Fruit fly (Drosophila melanogaster) whole organism, larva: Measurements from ENCODE around the gene CG17118.

Experiments
- noc ChIP-seq: fragments of 200-800 bp; sonication (Bioruptor generic); optimal IDR thresholded peaks from 3 replicates; lab custom pipeline; 2019; ENCODE audit warnings: missing biosample characterization, mild to moderate bottlenecking, missing genetic modification characterization, moderate library complexity

The CG17118 gene

DNA sequence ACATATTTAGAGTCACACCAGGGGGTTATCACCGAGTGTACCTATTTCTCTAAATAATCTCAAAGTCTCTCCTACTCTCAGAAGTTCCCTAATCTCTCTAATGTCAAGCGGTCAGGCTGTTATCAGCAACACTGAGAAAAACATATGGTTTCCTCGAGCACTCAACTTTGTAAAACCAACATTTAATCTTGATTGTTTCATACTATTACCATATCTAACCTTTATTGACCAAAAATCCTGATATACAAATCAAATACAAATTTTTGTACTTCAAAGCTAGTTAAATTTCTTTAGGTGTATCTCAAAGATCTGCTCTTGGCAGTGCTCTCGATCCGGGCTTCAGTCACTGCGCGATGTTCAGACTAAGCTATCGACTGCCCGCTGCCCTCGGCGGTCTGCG, 26.8 kb upstream of the CG17118 start, which contains the start of gene CG6415:
Gene CG6415 (plus strand): TSS at position 341 of the 400 bp plus-strand sequence.
- peak; percentile 92 for TF ChIP-seq noc (tag; lab: Kevin White, UChicago)

DNA sequence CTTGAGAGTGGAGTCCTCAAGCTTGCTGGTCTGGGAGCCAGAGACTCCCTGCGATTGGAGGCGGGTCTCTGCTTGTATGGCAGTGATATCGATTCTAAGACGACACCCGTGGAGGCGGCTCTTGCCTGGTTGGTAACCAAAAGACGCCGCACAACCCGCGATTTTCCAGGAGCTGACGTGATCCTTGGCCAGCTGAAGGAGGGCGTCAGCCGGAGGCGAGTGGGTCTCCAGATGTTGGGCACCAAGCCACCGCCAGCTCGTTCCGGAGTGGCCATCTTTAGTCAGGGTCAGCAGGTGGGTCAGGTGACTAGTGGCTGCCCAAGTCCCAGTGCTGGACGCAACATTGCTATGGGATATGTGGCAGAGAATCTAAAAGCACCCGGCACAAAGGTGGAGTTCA, 25.6 kb upstream of the CG17118 start:
- TF ChIP-seq noc (tag; lab: Kevin White, UChicago) = no peak

DNA sequence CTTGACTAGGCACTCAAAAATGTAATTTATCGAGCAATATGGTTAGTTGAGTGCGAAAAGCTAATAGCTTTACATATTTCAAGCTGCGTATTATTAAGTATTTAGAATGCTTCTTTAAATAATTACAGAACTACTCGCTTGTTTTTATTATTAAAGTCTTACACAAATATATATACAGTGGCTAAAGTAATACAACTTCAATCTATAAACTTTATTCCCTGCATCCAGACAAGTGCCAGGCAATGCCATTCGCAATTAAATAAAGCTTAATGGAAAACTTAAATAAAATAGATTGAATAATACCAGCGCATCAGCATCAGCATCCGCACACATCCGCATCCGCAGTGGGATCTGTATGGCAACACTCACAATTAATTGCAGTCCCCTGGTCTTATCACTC, 23.8 kb upstream of the CG17118 start:
- no peak for TF ChIP-seq noc (tag; lab: Kevin White, UChicago)

DNA sequence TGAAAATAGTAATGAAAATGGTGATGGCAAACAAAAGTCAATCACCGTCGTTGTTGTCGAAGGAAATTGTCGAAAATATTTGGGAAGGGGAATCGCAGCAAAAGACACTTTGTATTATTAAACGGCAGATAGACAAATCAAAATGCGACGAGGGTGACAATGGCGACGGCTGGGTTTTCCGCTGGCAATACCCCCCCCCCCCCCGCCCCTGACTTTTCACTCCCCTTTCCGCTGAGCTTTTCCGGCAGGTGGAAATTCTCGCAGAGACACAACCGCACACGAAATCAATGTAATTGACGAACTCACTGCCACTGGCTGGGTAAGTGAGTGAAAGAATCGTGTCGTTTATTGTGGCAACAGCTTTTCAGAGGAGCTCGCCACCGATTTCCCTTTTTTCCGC, 22.0 kb upstream of the CG17118 start:
- TF ChIP-seq noc (tag; lab: Kevin White, UChicago) = no peak

DNA sequence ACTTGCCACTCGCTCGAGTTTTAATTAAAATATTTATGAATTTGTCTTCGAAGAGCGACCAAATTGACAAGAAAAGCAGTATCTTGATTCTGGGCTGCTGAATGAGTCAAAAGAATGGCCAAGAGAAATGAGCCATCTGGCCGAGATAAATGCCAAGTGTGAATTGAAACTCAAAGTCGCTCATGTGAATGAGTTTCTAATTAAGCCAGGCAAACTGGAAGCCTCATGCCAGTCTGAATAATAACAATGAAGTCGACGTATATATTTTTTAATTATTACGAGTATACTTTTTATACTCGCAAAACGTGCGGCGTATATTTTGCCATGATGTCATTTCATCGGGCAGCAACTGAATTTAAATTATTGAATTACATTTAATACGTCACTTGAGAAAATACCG, 20.7 kb upstream of the CG17118 start, which contains the start of gene Lip2:
Gene Lip2 (minus strand): TSS at position 101 of the 400 bp plus-strand sequence.
- no peak for TF ChIP-seq noc (tag; lab: Kevin White, UChicago)

DNA sequence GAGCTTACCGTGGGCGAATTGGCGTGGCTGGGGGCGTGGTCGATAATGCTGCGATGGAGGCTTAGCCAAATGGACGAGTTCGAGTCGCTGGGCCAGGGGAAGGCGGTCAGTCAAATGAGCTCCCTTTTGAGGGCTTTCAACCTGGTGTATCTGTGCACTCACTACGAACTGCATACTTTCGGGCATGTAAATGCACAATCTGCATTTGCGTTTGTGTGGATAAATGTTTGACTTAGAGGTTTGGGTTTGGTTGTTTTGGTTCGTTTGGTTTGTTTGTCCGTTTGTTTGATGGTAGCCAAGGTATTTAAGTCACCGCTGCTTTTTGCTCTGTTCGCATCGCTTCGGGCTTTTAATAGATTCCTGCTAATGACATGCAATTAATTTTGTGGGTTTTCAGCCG, 18.8 kb upstream of the CG17118 start:
- no peak for TF ChIP-seq noc (tag; lab: Kevin White, UChicago)

DNA sequence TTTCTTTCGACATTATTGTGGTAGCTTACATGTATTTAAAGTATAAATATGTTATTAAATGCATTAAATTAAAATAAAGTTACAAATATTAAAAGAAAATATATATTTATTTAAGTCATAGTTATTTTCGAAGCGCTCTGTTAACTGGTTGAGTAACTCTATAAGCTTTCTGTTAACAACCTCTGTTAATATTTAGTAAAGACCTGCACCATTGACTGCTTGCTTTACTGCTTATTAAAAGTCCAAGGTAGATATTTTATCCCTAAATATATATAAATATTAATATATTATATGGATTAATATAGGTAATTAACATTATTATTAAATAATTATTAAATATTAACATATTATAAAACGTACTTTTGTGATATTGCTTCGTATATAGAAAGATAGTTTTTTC, 8.5 kb upstream of the CG17118 start:
- no peak for TF ChIP-seq noc (tag; lab: Kevin White, UChicago)

DNA sequence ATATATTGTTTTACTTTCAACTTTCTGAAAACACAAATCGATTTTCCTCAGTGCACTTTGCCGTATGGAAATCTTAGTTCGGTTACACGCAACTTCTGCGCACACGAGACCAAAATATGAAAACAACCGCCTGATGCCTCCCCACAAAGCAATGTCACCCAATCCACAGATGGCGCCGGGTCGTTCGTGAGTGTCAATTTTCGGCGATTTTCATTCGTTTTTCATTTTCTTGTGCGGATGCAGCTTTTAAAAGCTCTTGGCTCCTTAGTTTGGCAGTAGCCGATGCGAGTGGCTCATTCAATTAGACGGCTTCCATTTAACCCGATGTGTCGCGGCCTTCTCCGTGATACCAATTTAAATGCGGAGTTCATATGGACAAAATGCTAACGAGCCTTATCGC, 6.2 kb upstream of the CG17118 start, which contains the start of gene CG6431:
Gene CG6431 (plus strand): TSS at position 301 of the 400 bp plus-strand sequence.
- TF ChIP-seq noc (tag; lab: Kevin White, UChicago) = no peak

DNA sequence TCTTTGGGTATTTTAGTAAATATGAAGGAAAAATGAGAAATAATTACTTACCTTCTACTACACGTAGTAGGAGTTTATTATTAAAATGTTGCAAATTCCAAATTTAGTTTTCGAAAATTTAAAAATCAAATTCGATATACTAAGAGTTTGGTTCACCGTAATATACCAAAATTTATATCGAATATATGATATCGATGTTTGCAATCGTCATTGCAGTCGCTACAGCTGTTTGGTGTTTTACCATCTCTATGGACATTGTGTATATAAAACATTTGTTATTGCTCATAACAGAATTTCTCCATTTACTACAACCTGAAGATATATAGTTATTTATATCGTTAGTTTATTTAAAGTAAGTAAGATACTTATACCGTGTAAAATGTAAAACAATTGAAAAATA, 1.3 kb upstream of the CG17118 start, which contains the start of gene CG6443:
Gene CG6443 (plus strand): TSS at position 228 of the 400 bp plus-strand sequence.
- no peak for TF ChIP-seq noc (tag; lab: Kevin White, UChicago)

DNA sequence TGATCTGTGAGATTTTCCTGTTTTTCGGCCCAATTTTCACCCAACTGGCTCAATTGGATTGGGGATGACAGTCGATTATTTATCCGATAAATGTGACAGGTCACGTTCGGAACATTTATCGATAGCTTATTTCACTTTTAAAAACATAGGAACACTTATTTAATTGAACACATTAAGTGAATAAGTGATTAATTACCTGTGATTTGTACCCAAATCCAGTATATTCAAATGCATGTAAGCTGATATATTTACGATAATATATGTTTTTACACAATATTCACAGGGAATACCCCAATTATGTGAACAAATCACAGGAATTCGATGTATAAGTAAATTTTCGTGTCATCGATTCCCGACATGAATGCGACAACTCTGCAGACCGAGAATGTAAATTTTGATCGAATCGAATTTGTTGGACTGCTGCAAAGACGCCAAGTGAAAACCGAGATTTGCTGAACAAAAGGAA, 2.3 kb downstream of the CG17118 start, which contains the start of the genes EMC3 and Dpy-30L1:
Gene EMC3 (minus strand): TSS at position 81 of the 466 bp plus-strand sequence.
Gene Dpy-30L1 (plus strand): TSS at position 311 of the 466 bp plus-strand sequence.
- no peak for TF ChIP-seq noc (tag; lab: Kevin White, UChicago)

DNA sequence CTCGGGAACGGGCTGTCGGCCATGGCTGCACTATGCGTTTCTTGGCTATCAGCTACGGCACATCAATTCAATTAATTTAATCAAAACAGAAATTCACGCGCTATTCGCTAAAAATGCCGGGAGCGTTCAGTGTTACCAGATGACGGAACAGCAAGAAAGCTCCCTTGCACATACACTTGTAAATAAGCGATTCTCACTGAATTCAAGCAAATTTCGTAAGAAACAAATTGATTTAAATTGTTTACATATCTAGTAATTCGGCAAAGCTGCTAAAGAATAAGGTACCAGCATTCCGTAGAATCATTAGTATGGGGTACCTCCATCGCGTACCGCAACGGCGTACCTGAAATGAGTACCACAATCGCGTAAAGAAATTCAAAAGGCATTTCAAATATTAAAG, 5.9 kb downstream of the CG17118 start, which contains the start of gene Nup107:
Gene Nup107 (minus strand): TSS at position 149 of the 400 bp plus-strand sequence.
- no peak for TF ChIP-seq noc (tag; lab: Kevin White, UChicago)

DNA sequence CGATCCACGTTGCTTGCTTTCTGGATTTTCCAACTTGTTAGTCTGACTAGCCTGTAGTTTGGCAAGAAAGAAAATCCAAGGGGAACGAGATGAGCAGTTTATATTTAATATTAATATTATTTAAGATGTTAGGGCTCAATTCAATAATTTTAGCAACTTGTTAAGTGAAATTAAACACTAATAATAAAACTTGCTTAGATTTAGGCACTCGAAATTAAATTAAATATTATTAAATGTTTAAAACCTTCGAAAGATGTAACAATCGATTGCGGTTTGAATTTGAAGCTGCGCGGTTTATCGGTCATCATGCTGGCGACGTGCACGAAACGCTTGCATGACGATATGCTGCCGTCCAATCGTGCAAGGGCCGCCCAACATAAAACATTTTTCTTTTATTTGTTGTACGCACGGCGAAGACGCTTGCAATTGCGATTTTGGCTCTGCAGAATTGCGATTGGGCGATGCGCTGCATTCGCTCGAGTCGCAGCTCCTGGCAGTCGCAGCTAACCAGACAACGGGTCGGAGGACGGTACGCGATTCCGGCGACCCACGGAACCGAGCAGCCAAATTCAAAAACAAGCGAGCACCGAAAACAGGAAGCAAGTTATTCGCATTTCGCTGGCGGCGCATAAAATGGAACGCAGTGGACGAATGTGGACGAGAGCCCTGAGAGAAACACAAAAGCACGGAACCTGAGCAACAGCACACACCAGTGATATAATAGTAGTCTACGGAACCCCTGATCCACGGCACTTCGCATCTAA, 7.1 kb downstream of the CG17118 start, which contains the start of the genes Vha16-5 and CG12299:
Gene Vha16-5 (minus strand): TSS at position 51 of the 764 bp plus-strand sequence.
Gene CG12299 (plus strand): TSS at position 353 of the 764 bp plus-strand sequence.
- no peak for TF ChIP-seq noc (tag; lab: Kevin White, UChicago)

DNA sequence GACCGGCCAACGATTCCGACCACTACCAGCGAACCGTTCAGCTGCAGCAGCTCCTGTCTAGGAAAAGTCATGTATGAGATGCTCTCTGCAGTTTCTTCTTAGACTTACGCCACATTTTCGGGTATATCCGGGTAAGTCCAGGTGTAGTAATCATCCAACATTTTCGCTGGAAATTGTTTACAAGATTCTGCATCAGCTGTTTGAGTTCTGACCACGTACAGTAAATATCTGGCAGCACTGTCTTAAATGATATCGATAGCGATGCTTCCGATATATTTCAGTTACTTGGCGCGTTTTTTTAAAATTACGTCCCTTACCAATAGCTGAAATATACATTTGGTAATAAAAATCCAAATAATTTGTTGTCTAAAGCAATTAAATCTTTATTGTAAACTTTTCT, 13.7 kb downstream of the CG17118 start, which contains the start of gene CG6729:
Gene CG6729 (minus strand): TSS at position 222 of the 400 bp plus-strand sequence.
- no peak for TF ChIP-seq noc (tag; lab: Kevin White, UChicago)

DNA sequence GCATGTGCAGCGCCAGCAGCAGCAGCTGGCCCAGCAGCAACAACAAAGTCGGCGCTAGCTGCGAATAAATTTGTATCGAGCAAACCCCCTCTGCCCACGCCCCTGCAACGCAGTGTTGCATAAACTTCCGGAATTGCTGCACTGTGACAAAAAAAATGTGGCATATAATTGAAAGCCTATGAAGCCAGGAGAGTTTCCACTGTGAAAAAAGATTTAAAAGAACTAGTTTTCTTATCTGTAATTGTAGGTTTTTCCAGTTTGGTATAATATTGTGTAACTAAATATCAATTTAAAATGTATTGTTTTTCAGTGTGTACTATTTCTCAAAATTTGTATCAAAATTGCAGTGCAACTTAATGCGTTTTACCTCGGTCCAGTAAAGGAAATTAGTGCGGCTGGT, 18.2 kb downstream of the CG17118 start:
- no peak for TF ChIP-seq noc (tag; lab: Kevin White, UChicago)

DNA sequence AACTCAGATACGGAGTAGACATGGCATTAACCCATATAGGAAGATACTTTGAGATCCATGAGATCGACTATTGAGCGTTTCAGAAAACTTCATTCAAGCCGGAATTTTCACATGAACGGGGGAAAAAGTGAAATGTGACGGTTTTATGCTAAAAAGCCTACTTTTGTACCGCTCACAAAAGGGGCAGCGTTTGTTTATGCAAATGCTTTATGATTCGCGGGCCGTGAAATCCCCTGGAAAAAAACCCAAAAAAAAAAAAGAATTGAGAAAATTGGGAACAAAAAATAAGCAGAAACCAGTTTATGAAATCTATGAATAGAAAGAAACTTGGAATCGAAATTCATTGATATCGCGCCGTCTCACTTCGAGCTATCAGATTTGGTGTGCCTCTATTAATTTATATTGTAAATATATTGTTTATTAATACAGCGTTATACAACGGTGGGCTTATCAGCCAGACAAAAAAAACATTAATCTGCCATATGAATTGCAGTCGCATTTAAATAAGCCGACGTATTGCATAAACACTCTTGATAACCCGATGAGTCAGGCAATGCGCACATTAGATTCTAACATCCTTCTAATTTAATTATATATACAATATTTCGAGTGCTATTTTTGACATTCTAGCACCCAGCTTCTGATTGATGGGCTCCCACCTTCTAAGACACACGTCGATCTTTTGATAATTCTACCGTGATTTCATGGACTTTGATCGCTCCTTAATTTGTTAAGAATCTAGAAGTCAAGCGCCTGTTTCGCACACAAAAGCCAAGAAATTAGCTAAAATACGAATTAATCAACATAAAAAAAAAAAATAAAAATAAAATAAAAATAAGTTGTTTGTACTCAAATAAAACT, 19.8 kb downstream of the CG17118 start:
- TF ChIP-seq noc (tag; lab: Kevin White, UChicago) = no peak
